Worm (Caenorhabditis elegans): Measurements from ENCODE around the gene T13F3.6.

T13F3.6 gene

ce11 chrV:16271121-16271520, at the start of gene T13F3.6:
T13F3.6 (minus strand) TSS chrV:16271221.
- TF ChIP-seq cog-1 (tag; optimal IDR thresholded peaks at IDR 0.05) (no peak), tab-1 (GFP tag; IDR thresholded peaks at IDR 0.05) (no peak), klf-2 (GFP tag; conservative IDR thresholded peaks at IDR 0.05) (no peak), T22C8.4 (GFP tag; IDR thresholded peaks at IDR 0.05) (no peak), flt-1 (GFP tag; IDR thresholded peaks at IDR 0.05) (no peak), ref-1 (GFP tag; conservative IDR thresholded peaks at IDR 0.05) (no peak), ztf-23 (GFP tag; IDR thresholded peaks at IDR 0.05) (no peak), ztf-29 (GFP tag; IDR thresholded peaks at IDR 0.05) (no peak), med-1 (GFP tag; optimal IDR thresholded peaks at IDR 0.05; ENCODE audit: insufficient read depth) (no peak)

ce11 chrV:16317244-16317643, 46.2 kb upstream of the T13F3.6 start, which contains the start of gene srh-180:
srh-180 (plus strand) TSS chrV:16317544.
- TF ChIP-seq T22C8.4 (GFP tag; IDR thresholded peaks at IDR 0.05) (no peak), med-1 (GFP tag; optimal IDR thresholded peaks at IDR 0.05; ENCODE audit: insufficient read depth) (no peak), ztf-29 (GFP tag; IDR thresholded peaks at IDR 0.05) (no peak), flt-1 (GFP tag; IDR thresholded peaks at IDR 0.05) (no peak), klf-2 (GFP tag; conservative IDR thresholded peaks at IDR 0.05) (no peak), ref-1 (GFP tag; conservative IDR thresholded peaks at IDR 0.05) (no peak), cog-1 (tag; optimal IDR thresholded peaks at IDR 0.05) (no peak)

- TF ChIP-seq flt-1 (GFP tag; IDR thresholded peaks at IDR 0.05): no peak
- TF ChIP-seq T22C8.4 (GFP tag; IDR thresholded peaks at IDR 0.05): no peak
- no peak for TF ChIP-seq klf-2 (GFP tag; conservative IDR thresholded peaks at IDR 0.05)
- TF ChIP-seq ztf-29 (GFP tag; IDR thresholded peaks at IDR 0.05): no peak
- TF ChIP-seq cog-1 (tag; optimal IDR thresholded peaks at IDR 0.05): no peak
- no peak for TF ChIP-seq ztf-23 (GFP tag; IDR thresholded peaks at IDR 0.05)
- no peak for TF ChIP-seq tab-1 (GFP tag; IDR thresholded peaks at IDR 0.05)
- TF ChIP-seq med-1 (GFP tag; optimal IDR thresholded peaks at IDR 0.05; ENCODE audit: insufficient read depth): no peak
- no peak for TF ChIP-seq ref-1 (GFP tag; conservative IDR thresholded peaks at IDR 0.05)
Measured at ce11 chrV:16315004-16315403, 44.0 kb upstream of the T13F3.6 start, which contains the start of gene str-214. str-214 (plus strand) TSS chrV:16315304.

- no peak for TF ChIP-seq klf-2 (GFP tag; conservative IDR thresholded peaks at IDR 0.05)
- no peak for TF ChIP-seq ztf-23 (GFP tag; IDR thresholded peaks at IDR 0.05)
- TF ChIP-seq T22C8.4 (GFP tag; IDR thresholded peaks at IDR 0.05): no peak
- TF ChIP-seq flt-1 (GFP tag; IDR thresholded peaks at IDR 0.05): no peak
- TF ChIP-seq tab-1 (GFP tag; IDR thresholded peaks at IDR 0.05): no peak
- no peak for TF ChIP-seq ref-1 (GFP tag; conservative IDR thresholded peaks at IDR 0.05)
- no peak for TF ChIP-seq med-1 (GFP tag; optimal IDR thresholded peaks at IDR 0.05; ENCODE audit: insufficient read depth)
Measured at ce11 chrV:16309523-16309922, 38.5 kb upstream of the T13F3.6 start, which contains the start of gene oac-7. oac-7 (plus strand) TSS chrV:16309805.

ce11 chrV:16308343-16308742, 37.3 kb upstream of the T13F3.6 start:
- TF ChIP-seq ztf-29 (GFP tag; IDR thresholded peaks at IDR 0.05) (no peak), tab-1 (GFP tag; IDR thresholded peaks at IDR 0.05) (no peak), med-1 (GFP tag; optimal IDR thresholded peaks at IDR 0.05; ENCODE audit: insufficient read depth) (no peak), ref-1 (GFP tag; conservative IDR thresholded peaks at IDR 0.05) (no peak), ztf-23 (GFP tag; IDR thresholded peaks at IDR 0.05) (no peak), klf-2 (GFP tag; conservative IDR thresholded peaks at IDR 0.05) (no peak), cog-1 (tag; optimal IDR thresholded peaks at IDR 0.05) (no peak), flt-1 (GFP tag; IDR thresholded peaks at IDR 0.05) (no peak), T22C8.4 (GFP tag; IDR thresholded peaks at IDR 0.05) (no peak)

ce11 chrV:16307253-16307652, 36.2 kb upstream of the T13F3.6 start, which contains the start of gene srxa-7:
srxa-7 (plus strand) TSS chrV:16307553.
- TF ChIP-seq T22C8.4 (GFP tag; IDR thresholded peaks at IDR 0.05) (no peak), ref-1 (GFP tag; conservative IDR thresholded peaks at IDR 0.05) (no peak), klf-2 (GFP tag; conservative IDR thresholded peaks at IDR 0.05) (no peak), tab-1 (GFP tag; IDR thresholded peaks at IDR 0.05) (no peak), ztf-23 (GFP tag; IDR thresholded peaks at IDR 0.05) (no peak), med-1 (GFP tag; optimal IDR thresholded peaks at IDR 0.05; ENCODE audit: insufficient read depth) (no peak), flt-1 (GFP tag; IDR thresholded peaks at IDR 0.05) (no peak)

ce11 chrV:16302439-16302838, 31.4 kb upstream of the T13F3.6 start, which contains the start of the genes C31A11.13 and oac-6:
C31A11.13 (minus strand) TSS chrV:16302551.
oac-6 (plus strand) TSS chrV:16302717.
- TF ChIP-seq ztf-29 (GFP tag; IDR thresholded peaks at IDR 0.05): no peak
- no peak for TF ChIP-seq ref-1 (GFP tag; conservative IDR thresholded peaks at IDR 0.05)
- TF ChIP-seq tab-1 (GFP tag; IDR thresholded peaks at IDR 0.05): no peak
- TF ChIP-seq klf-2 (GFP tag; conservative IDR thresholded peaks at IDR 0.05): no peak
- TF ChIP-seq flt-1 (GFP tag; IDR thresholded peaks at IDR 0.05): no peak
- TF ChIP-seq T22C8.4 (GFP tag; IDR thresholded peaks at IDR 0.05): no peak
- no peak for TF ChIP-seq cog-1 (tag; optimal IDR thresholded peaks at IDR 0.05)
- no peak for TF ChIP-seq ztf-23 (GFP tag; IDR thresholded peaks at IDR 0.05)
- TF ChIP-seq med-1 (GFP tag; optimal IDR thresholded peaks at IDR 0.05; ENCODE audit: insufficient read depth): no peak

ce11 chrV:16300276-16300675, 29.3 kb upstream of the T13F3.6 start, which contains the start of gene srbc-82:
srbc-82 (plus strand) TSS chrV:16300576.
- TF ChIP-seq tab-1 (GFP tag; IDR thresholded peaks at IDR 0.05): no peak
- TF ChIP-seq cog-1 (tag; optimal IDR thresholded peaks at IDR 0.05): no peak

ce11 chrV:16299834-16300233, 28.8 kb upstream of the T13F3.6 start:
- TF ChIP-seq ref-1 (GFP tag; conservative IDR thresholded peaks at IDR 0.05) (no peak), flt-1 (GFP tag; IDR thresholded peaks at IDR 0.05) (no peak)

ce11 chrV:16298669-16299068, 27.6 kb upstream of the T13F3.6 start, which contains the start of gene srbc-84:
srbc-84 (plus strand) TSS chrV:16298969.
- no peak for TF ChIP-seq ref-1 (GFP tag; conservative IDR thresholded peaks at IDR 0.05)
- TF ChIP-seq cog-1 (tag; optimal IDR thresholded peaks at IDR 0.05): no peak
- no peak for TF ChIP-seq flt-1 (GFP tag; IDR thresholded peaks at IDR 0.05)
- TF ChIP-seq klf-2 (GFP tag; conservative IDR thresholded peaks at IDR 0.05): no peak
- TF ChIP-seq tab-1 (GFP tag; IDR thresholded peaks at IDR 0.05): no peak
- TF ChIP-seq ztf-23 (GFP tag; IDR thresholded peaks at IDR 0.05): no peak
- no peak for TF ChIP-seq ztf-29 (GFP tag; IDR thresholded peaks at IDR 0.05)
- TF ChIP-seq T22C8.4 (GFP tag; IDR thresholded peaks at IDR 0.05): no peak
- TF ChIP-seq med-1 (GFP tag; optimal IDR thresholded peaks at IDR 0.05; ENCODE audit: insufficient read depth): no peak
